Fruit fly (Drosophila melanogaster) whole organism, embryonic: ENCODE measurements around the gene ver.
A peak's percentile ranks its signal among the peaks of the same experiment; 100 is the strongest.

Experiments
- CG11696 ChIP-seq: fragments of 200-800 bp; sonication (Bioruptor generic); IDR thresholded peaks from 2 replicates; pipeline ENCODE4 v1.3.6; 2022; ENCODE audit warnings: missing biosample characterization, missing genetic modification characterization
- CG12942 ChIP-seq: fragments of 200-800 bp; sonication (Bioruptor generic); optimal IDR thresholded peaks from 3 replicates; lab custom pipeline; 2016; ENCODE audit warnings: missing biosample characterization, missing genetic modification characterization
- CG1602 ChIP-seq: fragments of 200-800 bp; sonication (Bioruptor generic); optimal IDR thresholded peaks from 3 replicates; lab custom pipeline; 2016; ENCODE audit warnings: missing biosample characterization, missing genetic modification characterization
- CG16813 ChIP-seq: fragments of 200-800 bp; sonication (Bioruptor generic); IDR thresholded peaks from 3 replicates; pipeline ENCODE4 v1.3.6; 2022; ENCODE audit warnings: missing biosample characterization, missing genetic modification characterization; ENCODE audit not compliant: partially characterized antibody
- CG17802 ChIP-seq: fragments of 200-800 bp; sonication (Bioruptor generic); optimal IDR thresholded peaks from 2 replicates; lab custom pipeline; 2018; ENCODE audit warnings: missing biosample characterization, mild to moderate bottlenecking, missing genetic modification characterization, moderate library complexity
- CG2875 ChIP-seq: fragments of 200-800 bp; sonication (Bioruptor generic); optimal IDR thresholded peaks from 2 replicates; lab custom pipeline; 2017; ENCODE audit warnings: missing biosample characterization, mild to moderate bottlenecking, missing genetic modification characterization, missing genetic modification reagents
- CG32532 ChIP-seq: fragments of 200-800 bp; sonication (Bioruptor generic); IDR thresholded peaks from 2 replicates; pipeline ENCODE4 v1.3.6; 2022; ENCODE audit warnings: missing biosample characterization, missing genetic modification characterization
- CG3281 ChIP-seq: fragments of 200-800 bp; sonication (Bioruptor generic); optimal IDR thresholded peaks from 3 replicates; lab custom pipeline; 2017; ENCODE audit warnings: missing biosample characterization, mild to moderate bottlenecking, missing genetic modification characterization
- CG34224 ChIP-seq: fragments of 200-800 bp; sonication (Bioruptor generic); IDR thresholded peaks from 3 replicates; pipeline ENCODE4 v1.3.6; 2022; ENCODE audit warnings: missing biosample characterization, missing genetic modification characterization; ENCODE audit not compliant: partially characterized antibody
- CG5245 ChIP-seq: fragments of 200-800 bp; sonication (Bioruptor generic); optimal IDR thresholded peaks from 3 replicates; lab custom pipeline; 2016; ENCODE audit warnings: missing biosample characterization, missing genetic modification characterization
- CG7786 ChIP-seq: fragments of 200-800 bp; sonication (Bioruptor generic); optimal IDR thresholded peaks from 2 replicates; lab custom pipeline; 2016; ENCODE audit warnings: missing biosample characterization, missing genetic modification characterization
- CG8359 ChIP-seq: fragments of 200-800 bp; sonication (Bioruptor generic); optimal IDR thresholded peaks from 2 replicates; lab custom pipeline; 2017; ENCODE audit warnings: missing biosample characterization, mild to moderate bottlenecking, missing genetic modification characterization, borderline replicate concordance
- CG8924 ChIP-seq: fragments of 200-800 bp; optimal IDR thresholded peaks from 3 replicates; lab custom pipeline; 2019; ENCODE audit warnings: missing biosample characterization, mild to moderate bottlenecking, missing genetic modification characterization, moderate library complexity
- CG9609 ChIP-seq: fragments of 200-800 bp; sonication (Bioruptor generic); optimal IDR thresholded peaks from 3 replicates; lab custom pipeline; 2016; ENCODE audit warnings: missing biosample characterization, missing genetic modification characterization
- D19A ChIP-seq: fragments of 200-800 bp; optimal IDR thresholded peaks from 3 replicates; lab custom pipeline; 2019; ENCODE audit warnings: missing biosample characterization, mild to moderate bottlenecking, missing genetic modification characterization, moderate library complexity
- Dip2 ChIP-seq: fragments of 200-800 bp; sonication (Bioruptor generic); IDR thresholded peaks from 2 replicates; pipeline ENCODE4 v1.3.6; 2022; ENCODE audit warnings: missing biosample characterization, missing genetic modification characterization
- Drgx ChIP-seq: fragments of 200-800 bp; sonication (Bioruptor generic); IDR thresholded peaks from 2 replicates; pipeline ENCODE4 v1.3.6; 2022; ENCODE audit warnings: missing biosample characterization, missing genetic modification characterization
- E2f1 ChIP-seq: fragments of 200-800 bp; sonication (Bioruptor generic); IDR thresholded peaks from 2 replicates; pipeline ENCODE4 v1.3.6; 2022; ENCODE audit warnings: missing biosample characterization, missing genetic modification characterization
- H15 ChIP-seq: fragments of 200-800 bp; sonication (Bioruptor generic); IDR thresholded peaks from 3 replicates; pipeline ENCODE4 v1.3.6; 2022; ENCODE audit warnings: missing biosample characterization, missing genetic modification characterization
- HLH3B ChIP-seq: fragments of 200-800 bp; sonication (Bioruptor generic); IDR thresholded peaks from 2 replicates; pipeline ENCODE4 v1.3.6; 2022; ENCODE audit warnings: missing biosample characterization, missing genetic modification characterization
- Hsf ChIP-seq: fragments of 200-800 bp; sonication (Bioruptor generic); optimal IDR thresholded peaks from 3 replicates; lab custom pipeline; 2016; ENCODE audit warnings: missing biosample characterization, missing genetic modification characterization
- Mad ChIP-seq: fragments of 200-800 bp; sonication (Bioruptor generic); optimal IDR thresholded peaks from 2 replicates; lab custom pipeline; 2016; ENCODE audit warnings: missing biosample characterization, missing genetic modification characterization
- Opbp ChIP-seq: fragments of 200-800 bp; sonication (Bioruptor generic); IDR thresholded peaks from 3 replicates; pipeline ENCODE4 v1.3.6; 2022; ENCODE audit warnings: missing biosample characterization, missing genetic modification characterization; ENCODE audit not compliant: partially characterized antibody
- PHDP ChIP-seq: fragments of 200-800 bp; sonication (Bioruptor generic); optimal IDR thresholded peaks from 3 replicates; lab custom pipeline; 2018; ENCODE audit warnings: missing biosample characterization, mild to moderate bottlenecking, missing genetic modification characterization, moderate library complexity
- Rfx ChIP-seq: fragments of 200-800 bp; sonication (Bioruptor generic); IDR thresholded peaks from 2 replicates; pipeline ENCODE4 v1.3.6; 2022; ENCODE audit warnings: missing biosample characterization, missing genetic modification characterization
- Ssrp ChIP-seq: fragments of 200-800 bp; sonication (Bioruptor generic); optimal IDR thresholded peaks from 2 replicates; lab custom pipeline; 2018; ENCODE audit warnings: missing biosample characterization, mild to moderate bottlenecking, missing genetic modification characterization, moderate library complexity
- TFAM ChIP-seq: fragments of 200-800 bp; sonication (Bioruptor generic); optimal IDR thresholded peaks from 2 replicates; lab custom pipeline; 2017; ENCODE audit warnings: missing biosample characterization, missing genetic modification characterization, inconsistent platforms
- Taf1 ChIP-seq: fragments of 200-800 bp; sonication (Bioruptor generic); IDR thresholded peaks from 2 replicates; pipeline ENCODE4 v1.3.6; 2022; ENCODE audit warnings: missing biosample characterization, missing genetic modification characterization
- Xbp1 ChIP-seq: fragments of 200-800 bp; sonication (Bioruptor generic); optimal IDR thresholded peaks from 3 replicates; lab custom pipeline; 2016; ENCODE audit warnings: missing biosample characterization, mild to moderate bottlenecking, missing genetic modification characterization
- bcd ChIP-seq: fragments of 200-800 bp; sonication (Bioruptor generic); optimal IDR thresholded peaks from 2 replicates; lab custom pipeline; 2017; ENCODE audit warnings: missing biosample characterization, mild to moderate bottlenecking, missing genetic modification characterization
- br ChIP-seq: fragments of >200 bp; optimal IDR thresholded peaks from 2 replicates; lab custom pipeline; 2017
- btn ChIP-seq: fragments of 200-800 bp; sonication (Bioruptor generic); optimal IDR thresholded peaks from 2 replicates; lab custom pipeline; 2016; ENCODE audit warnings: missing biosample characterization, missing genetic modification characterization
- chm ChIP-seq: fragments of 200-800 bp; sonication (Bioruptor generic); IDR thresholded peaks from 2 replicates; pipeline ENCODE4 v1.3.6; 2022; ENCODE audit warnings: missing biosample characterization, missing genetic modification characterization
- esg ChIP-seq: fragments of 200-800 bp; sonication (Bioruptor generic); conservative IDR thresholded peaks from 2 replicates; pipeline ENCODE4 v1.3.6; 2022; ENCODE audit warnings: missing biosample characterization, missing genetic modification characterization
- grau ChIP-seq: fragments of 200-800 bp; optimal IDR thresholded peaks from 3 replicates; lab custom pipeline; 2019; ENCODE audit warnings: missing biosample characterization, mild to moderate bottlenecking, missing genetic modification characterization, moderate library complexity
- grn ChIP-seq: fragments of 200-800 bp; sonication (Bioruptor generic); optimal IDR thresholded peaks from 3 replicates; lab custom pipeline; 2017; ENCODE audit warnings: missing biosample characterization, missing genetic modification characterization
- ind ChIP-seq: fragments of 200-800 bp; sonication (Bioruptor generic); optimal IDR thresholded peaks from 3 replicates; lab custom pipeline; 2016; ENCODE audit warnings: missing biosample characterization, missing genetic modification characterization
- lbe ChIP-seq: fragments of 200-800 bp; sonication (Bioruptor generic); optimal IDR thresholded peaks from 2 replicates; lab custom pipeline; 2016; ENCODE audit warnings: missing biosample characterization, mild to moderate bottlenecking, missing genetic modification characterization
- lmd ChIP-seq: fragments of 200-800 bp; sonication (Bioruptor generic); IDR thresholded peaks from 2 replicates; pipeline ENCODE4 v1.3.6; 2022; ENCODE audit warnings: missing biosample characterization, missing genetic modification characterization
- lov ChIP-seq, 2 experiments: fragments of 200-800 bp in 1 of 2; fragments of >200 bp in 1 of 2; sonication (Bioruptor generic) in 1 of 2; IDR thresholded peaks in 1 of 2; optimal IDR thresholded peaks in 1 of 2; 2 replicates in 1 of 2; 3 replicates in 1 of 2; pipeline versions ENCODE4 v1.3.6 to Lab custom; 2017 to 2022; ENCODE audit warnings: missing biosample characterization in 1 of 2, missing genetic modification characterization in 1 of 2
- otp ChIP-seq: fragments of 200-800 bp; sonication (Bioruptor generic); IDR thresholded peaks from 3 replicates; pipeline ENCODE4, ENCODE4 v1.3.6; 2022; ENCODE audit warnings: missing biosample characterization, missing genetic modification characterization
- phol ChIP-seq: fragments of 200-800 bp; sonication (Bioruptor generic); optimal IDR thresholded peaks from 3 replicates; lab custom pipeline; 2018; ENCODE audit warnings: missing biosample characterization, mild to moderate bottlenecking, missing genetic modification characterization, moderate library complexity
- prd ChIP-seq, 3 experiments: fragments of >200 bp in 2 of 3; fragments of 200-800 bp in 1 of 3; sonication (Bioruptor generic) in 1 of 3; optimal IDR thresholded peaks in 2 of 3; IDR thresholded peaks in 1 of 3; 2 replicates in 2 of 3; 3 replicates in 1 of 3; pipeline versions ENCODE4 v1.3.6 to Lab custom; 2017 to 2022; ENCODE audit warnings: missing biosample characterization in 1 of 3, missing genetic modification characterization in 1 of 3
- salm ChIP-seq: fragments of 200-800 bp; sonication (Bioruptor generic); optimal IDR thresholded peaks from 2 replicates; lab custom pipeline; 2018; ENCODE audit warnings: missing biosample characterization, mild to moderate bottlenecking, missing genetic modification characterization
- sc ChIP-seq, 3 experiments: fragments of >200 bp in 2 of 3; fragments of 200-800 bp in 1 of 3; sonication (Bioruptor generic) in 1 of 3; optimal IDR thresholded peaks; 2 replicates in 2 of 3; 3 replicates in 1 of 3; lab custom pipeline; 2017; ENCODE audit warnings: mild to moderate bottlenecking in 1 of 3, missing biosample characterization in 1 of 3, missing genetic modification characterization in 1 of 3, missing genetic modification reagents in 1 of 3
- slbo ChIP-seq: fragments of 200-800 bp; sonication (Bioruptor generic); IDR thresholded peaks from 2 replicates; pipeline ENCODE4 v1.3.6; 2022; ENCODE audit warnings: missing biosample characterization, missing genetic modification characterization
- tin ChIP-seq: fragments of 200-800 bp; sonication (Bioruptor generic); optimal IDR thresholded peaks from 3 replicates; lab custom pipeline; 2016; ENCODE audit warnings: missing biosample characterization, missing genetic modification characterization
- wek ChIP-seq: fragments of 200-800 bp; sonication (Bioruptor generic); optimal IDR thresholded peaks from 3 replicates; lab custom pipeline; 2018; ENCODE audit warnings: missing biosample characterization, mild to moderate bottlenecking, missing genetic modification characterization, moderate library complexity

Gene ver

DNA sequence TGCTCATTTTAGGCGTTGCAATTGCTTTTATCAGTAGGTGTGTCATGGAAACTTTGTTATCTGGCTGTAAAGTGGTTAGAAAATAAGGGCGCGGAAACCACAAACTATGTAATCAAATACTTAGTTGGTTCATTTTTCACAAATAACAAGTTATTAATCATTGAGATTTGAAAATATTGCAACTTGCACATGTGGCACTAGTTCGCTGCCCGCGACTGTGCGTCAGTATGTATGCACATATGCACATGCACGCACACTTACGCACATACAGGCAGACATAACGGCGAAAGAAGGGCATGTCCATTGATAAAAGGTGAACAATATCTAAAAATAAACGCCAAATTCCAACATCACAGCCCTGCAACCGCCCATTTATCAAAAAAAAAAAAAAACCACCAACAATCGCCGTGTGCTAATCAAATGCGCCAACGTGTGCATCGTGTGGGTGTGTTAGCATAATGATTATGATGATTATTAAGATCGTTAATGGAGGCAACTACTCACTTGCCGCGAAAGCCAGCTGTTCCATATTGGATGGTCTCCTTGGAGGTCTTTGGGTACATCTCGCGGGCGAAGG is 5.7 kb downstream of the ver start:
- peak; percentile 29 for TF ChIP-seq salm (tag; lab: Kevin White, UChicago)
- peak; percentile 47 for TF ChIP-seq slbo (GFP tag; lab: Robert Waterston, UW)
- peak; percentile 41 for TF ChIP-seq Ssrp (tag; lab: Kevin White, UChicago)
- TF ChIP-seq prd (optimal IDR thresholded peaks at IDR 0.05; lab: Kevin White, UChicago): no peak
- TF ChIP-seq prd (GFP tag; IDR thresholded peaks at IDR 0.05; lab: Robert Waterston, UW): peak; percentile 53; the same call in 2 of the 3 replicates
- peak; percentile 50 for TF ChIP-seq tin
- no peak for TF ChIP-seq Dip2 (GFP tag; lab: Robert Waterston, UW)
- TF ChIP-seq lmd (GFP tag; lab: Robert Waterston, UW): peak; percentile 55
- peak; percentile 39 for TF ChIP-seq ind (GFP tag; lab: Kevin White, UChicago)
- peak; percentile 97 for TF ChIP-seq CG11696 (GFP tag; lab: Robert Waterston, UW)
- TF ChIP-seq Drgx: peak; percentile 69; the same call in 1 of the 2 replicates
- TF ChIP-seq bcd (GFP tag; lab: Kevin White, UChicago): peak; percentile 25
- TF ChIP-seq wek (GFP tag; lab: Kevin White, UChicago): no peak
- peak; percentile 43 for TF ChIP-seq Hsf (GFP tag; lab: Kevin White, UChicago)
- TF ChIP-seq lbe (GFP tag; lab: Kevin White, UChicago): peak; percentile 70
- peak; percentile 1 for TF ChIP-seq Mad
- 0 out of 3 replicates have a peak, but pooled peaks have one; percentile 32 for TF ChIP-seq H15 (GFP tag; lab: Robert Waterston, UW)
- no peak for TF ChIP-seq btn (GFP tag; lab: Kevin White, UChicago)
- peak; percentile 15 for TF ChIP-seq CG17802 (tag; lab: Kevin White, UChicago)
- peak; percentile 42 for TF ChIP-seq CG2875 (GFP tag; lab: Kevin White, UChicago)
- TF ChIP-seq grau: peak; percentile 45
- TF ChIP-seq CG32532: peak; percentile 22; the same call in 1 of the 2 replicates
- peak; percentile 60 for TF ChIP-seq HLH3B
- peak; percentile 59 for TF ChIP-seq D19A (tag; lab: Kevin White, UChicago)
- no peak for TF ChIP-seq lov (optimal IDR thresholded peaks at IDR 0.05; lab: Kevin White, UChicago)
- peak; percentile 85 for TF ChIP-seq lov (GFP tag; IDR thresholded peaks at IDR 0.05; lab: Robert Waterston, UW)
- peak; percentile 12; the same call in 1 of the 2 replicates for TF ChIP-seq E2f1 (GFP tag; lab: Robert Waterston, UW)
- 0 out of 2 replicates have a peak, but pooled peaks have one; percentile 7 for TF ChIP-seq Taf1
- TF ChIP-seq CG5245 (GFP tag; lab: Kevin White, UChicago): peak; percentile 27
- peak; percentile 55 for TF ChIP-seq CG3281 (GFP tag; lab: Kevin White, UChicago)
- peak; percentile 3 for TF ChIP-seq CG1602 (GFP tag; lab: Kevin White, UChicago)
- TF ChIP-seq chm: peak; percentile 54; the same call in 1 of the 2 replicates
- TF ChIP-seq Opbp: no peak
- TF ChIP-seq CG8359 (GFP tag; lab: Kevin White, UChicago): peak; percentile 30
- TF ChIP-seq PHDP (tag; lab: Kevin White, UChicago): peak; percentile 48
- TF ChIP-seq CG8924 (tag; lab: Kevin White, UChicago): peak; percentile 42
- TF ChIP-seq sc (optimal IDR thresholded peaks at IDR 0.05; lab: Kevin White, UChicago): no peak
- TF ChIP-seq sc (GFP tag; optimal IDR thresholded peaks at IDR 0.05; lab: Kevin White, UChicago): peak; percentile 5
- 0 out of 2 replicates have a peak, but pooled peaks have one; percentile 24 for TF ChIP-seq Rfx (GFP tag; lab: Robert Waterston, UW)
- no peak for TF ChIP-seq br (lab: Kevin White, UChicago)
- TF ChIP-seq otp (GFP tag; lab: Robert Waterston, UW): 0 out of 3 replicates have a peak, but pooled peaks have one; percentile 43
- no peak for TF ChIP-seq CG16813
- TF ChIP-seq grn (GFP tag; lab: Kevin White, UChicago): peak; percentile 57
- peak; percentile 54 for TF ChIP-seq Xbp1 (GFP tag; lab: Kevin White, UChicago)
- TF ChIP-seq TFAM (GFP tag; lab: Kevin White, UChicago): no peak
- peak; percentile 9 for TF ChIP-seq CG12942
- 0 out of 3 replicates have a peak, but pooled peaks have one; percentile 14 for TF ChIP-seq CG34224 (GFP tag; lab: Robert Waterston, UW)
- peak; percentile 46 for TF ChIP-seq esg
- peak; percentile 2 for TF ChIP-seq CG7786 (GFP tag; lab: Kevin White, UChicago)
- TF ChIP-seq CG9609: no peak
- TF ChIP-seq phol: peak; percentile 45
